Fruit fly (Drosophila melanogaster) whole organism, embryonic: ENCODE data around the gene CG7556.

Experiments used
- Abd-B ChIP-seq: fragments of 200-800 bp; sonication (Bioruptor generic); optimal IDR thresholded peaks from 2 replicates; lab custom pipeline; 2018; ENCODE audit warnings: missing biosample characterization, mild to moderate bottlenecking, missing genetic modification characterization, moderate library complexity
- CG10274 ChIP-seq: fragments of 200-800 bp; sonication (Bioruptor generic); optimal IDR thresholded peaks from 3 replicates; lab custom pipeline; 2017; ENCODE audit warnings: missing biosample characterization, mild to moderate bottlenecking, missing genetic modification characterization
- CG10321 ChIP-seq: fragments of 200-800 bp; sonication (Bioruptor generic); IDR thresholded peaks from 2 replicates; pipeline ENCODE4 v1.3.6; 2022; ENCODE audit warnings: missing biosample characterization, missing genetic modification characterization
- CG10565 ChIP-seq: fragments of 200-800 bp; sonication (Bioruptor generic); optimal IDR thresholded peaks from 3 replicates; lab custom pipeline; 2016; ENCODE audit warnings: missing biosample characterization, mild to moderate bottlenecking, missing genetic modification characterization
- CG13296 ChIP-seq: fragments of 200-800 bp; sonication (Bioruptor generic); optimal IDR thresholded peaks from 3 replicates; lab custom pipeline; 2018; ENCODE audit warnings: missing biosample characterization, mild to moderate bottlenecking, missing genetic modification characterization
- CG16813 ChIP-seq: fragments of 200-800 bp; sonication (Bioruptor generic); IDR thresholded peaks from 3 replicates; pipeline ENCODE4 v1.3.6; 2022; ENCODE audit warnings: missing biosample characterization, missing genetic modification characterization; ENCODE audit not compliant: partially characterized antibody
- CG17359 ChIP-seq: fragments of 200-800 bp; sonication (Bioruptor generic); optimal IDR thresholded peaks from 3 replicates; lab custom pipeline; 2018; ENCODE audit warnings: missing biosample characterization, mild to moderate bottlenecking, missing genetic modification characterization, moderate library complexity
- CG18262 ChIP-seq: fragments of 200-800 bp; optimal IDR thresholded peaks from 3 replicates; lab custom pipeline; 2019; ENCODE audit warnings: missing biosample characterization, mild to moderate bottlenecking, missing genetic modification characterization, moderate library complexity
- CG18619 ChIP-seq: fragments of 200-800 bp; sonication (Bioruptor generic); optimal IDR thresholded peaks from 3 replicates; lab custom pipeline; 2017; ENCODE audit warnings: missing biosample characterization, mild to moderate bottlenecking, missing genetic modification characterization
- CG2199 ChIP-seq: fragments of 200-800 bp; sonication (Bioruptor generic); IDR thresholded peaks from 3 replicates; pipeline ENCODE4 v1.3.6; 2022; ENCODE audit warnings: missing biosample characterization, missing genetic modification characterization
- CG32772 ChIP-seq: fragments of 200-800 bp; sonication (Bioruptor generic); IDR thresholded peaks from 2 replicates; pipeline ENCODE4 v1.3.6; 2022; ENCODE audit warnings: missing biosample characterization, missing genetic modification characterization
- CG4360 ChIP-seq: fragments of 200-800 bp; sonication (Bioruptor generic); IDR thresholded peaks from 2 replicates; pipeline ENCODE4 v1.3.6; 2022; ENCODE audit warnings: missing biosample characterization, missing genetic modification characterization
- CG4424 ChIP-seq: fragments of 200-800 bp; sonication (Bioruptor generic); optimal IDR thresholded peaks from 3 replicates; lab custom pipeline; 2016; ENCODE audit warnings: missing biosample characterization, missing genetic modification characterization
- CG6654 ChIP-seq: fragments of 200-800 bp; sonication (Bioruptor generic); optimal IDR thresholded peaks from 2 replicates; lab custom pipeline; 2017; ENCODE audit warnings: missing biosample characterization, mild to moderate bottlenecking, missing genetic modification characterization
- CG7987 ChIP-seq: fragments of 200-800 bp; sonication (Bioruptor generic); optimal IDR thresholded peaks from 2 replicates; lab custom pipeline; 2018; ENCODE audit warnings: missing biosample characterization, mild to moderate bottlenecking, missing genetic modification characterization, moderate library complexity
- CG9609 ChIP-seq: fragments of 200-800 bp; sonication (Bioruptor generic); optimal IDR thresholded peaks from 3 replicates; lab custom pipeline; 2016; ENCODE audit warnings: missing biosample characterization, missing genetic modification characterization
- CTCF ChIP-seq: fragments of 200-800 bp; sonication (Bioruptor generic); optimal IDR thresholded peaks from 2 replicates; lab custom pipeline; 2017; ENCODE audit warnings: missing biosample characterization, mild to moderate bottlenecking, missing genetic modification characterization, moderate library complexity
- D19B ChIP-seq: fragments of 200-800 bp; sonication (Bioruptor generic); optimal IDR thresholded peaks from 2 replicates; lab custom pipeline; 2017; ENCODE audit warnings: missing biosample characterization, mild to moderate bottlenecking, missing genetic modification characterization
- Dp ChIP-seq: fragments of 200-800 bp; sonication (Bioruptor generic); optimal IDR thresholded peaks from 2 replicates; lab custom pipeline; 2018; ENCODE audit warnings: missing biosample characterization, mild to moderate bottlenecking, missing genetic modification characterization, moderate library complexity
- E2f2 ChIP-seq: fragments of 200-800 bp; sonication (Bioruptor generic); IDR thresholded peaks from 2 replicates; pipeline ENCODE4 v1.3.6; 2022; ENCODE audit warnings: missing biosample characterization, missing genetic modification characterization
- Ets97D ChIP-seq: fragments of 200-800 bp; sonication (Bioruptor generic); optimal IDR thresholded peaks from 3 replicates; lab custom pipeline; 2016; ENCODE audit warnings: missing biosample characterization, missing genetic modification characterization
- H15 ChIP-seq: fragments of 200-800 bp; sonication (Bioruptor generic); IDR thresholded peaks from 3 replicates; pipeline ENCODE4 v1.3.6; 2022; ENCODE audit warnings: missing biosample characterization, missing genetic modification characterization
- HLH3B ChIP-seq: fragments of 200-800 bp; sonication (Bioruptor generic); IDR thresholded peaks from 2 replicates; pipeline ENCODE4 v1.3.6; 2022; ENCODE audit warnings: missing biosample characterization, missing genetic modification characterization
- MBD-R2 ChIP-seq: fragments of 200-800 bp; sonication (Bioruptor generic); IDR thresholded peaks from 2 replicates; pipeline ENCODE4 v1.3.6; 2022; ENCODE audit warnings: missing biosample characterization, missing genetic modification characterization
- MESR4 ChIP-seq: fragments of 200-800 bp; sonication (Bioruptor generic); optimal IDR thresholded peaks from 2 replicates; lab custom pipeline; 2018; ENCODE audit warnings: missing biosample characterization, mild to moderate bottlenecking, missing genetic modification characterization, moderate library complexity
- Med ChIP-seq: fragments of 200-800 bp; sonication (Bioruptor generic); peaks from one replicate; lab custom pipeline; 2016; ENCODE audit warnings: missing biosample characterization, missing genetic modification characterization, mild to moderate bottlenecking, inconsistent platforms, moderate library complexity
- Meics ChIP-seq: fragments of 200-800 bp; sonication (Bioruptor generic); optimal IDR thresholded peaks from 2 replicates; lab custom pipeline; 2017; ENCODE audit warnings: missing biosample characterization, mild to moderate bottlenecking, missing genetic modification characterization
- Pdp1 ChIP-seq, 2 experiments: fragments of 200-800 bp; sonication (Bioruptor generic); optimal IDR thresholded peaks; 3 replicates each; lab custom pipeline; 2016; ENCODE audit warnings: missing biosample characterization in 2 of 2, missing genetic modification characterization in 2 of 2, mild to moderate bottlenecking in 1 of 2, moderate library complexity in 1 of 2
- Sox102F ChIP-seq: fragments of 200-800 bp; sonication (Bioruptor generic); optimal IDR thresholded peaks from 2 replicates; lab custom pipeline; 2018; ENCODE audit warnings: missing biosample characterization, mild to moderate bottlenecking, missing genetic modification characterization, moderate library complexity
- Xbp1 ChIP-seq: fragments of 200-800 bp; sonication (Bioruptor generic); optimal IDR thresholded peaks from 3 replicates; lab custom pipeline; 2016; ENCODE audit warnings: missing biosample characterization, mild to moderate bottlenecking, missing genetic modification characterization
- bowl ChIP-seq: fragments of 200-800 bp; sonication (Bioruptor generic); IDR thresholded peaks from 2 replicates; pipeline ENCODE4 v1.3.6; 2022; ENCODE audit warnings: missing biosample characterization, missing genetic modification characterization
- chinmo ChIP-seq: fragments of 200-800 bp; sonication (Bioruptor generic); IDR thresholded peaks from 4 replicates; pipeline ENCODE4 v1.3.6; 2022; ENCODE audit warnings: missing biosample characterization, missing genetic modification characterization; ENCODE audit not compliant: partially characterized antibody
- chn ChIP-seq: fragments of 200-800 bp; sonication (Bioruptor generic); optimal IDR thresholded peaks from 2 replicates; lab custom pipeline; 2016; ENCODE audit warnings: missing biosample characterization, missing genetic modification characterization
- crc ChIP-seq: fragments of 200-800 bp; sonication (Bioruptor generic); optimal IDR thresholded peaks from 2 replicates; lab custom pipeline; 2016; ENCODE audit warnings: missing biosample characterization, missing genetic modification characterization
- fd3F ChIP-seq: fragments of 200-800 bp; sonication (Bioruptor generic); optimal IDR thresholded peaks from 2 replicates; lab custom pipeline; 2018; ENCODE audit warnings: missing biosample characterization, mild to moderate bottlenecking, missing genetic modification characterization, moderate library complexity
- gce ChIP-seq: fragments of 200-800 bp; sonication (Bioruptor generic); IDR thresholded peaks from 3 replicates; pipeline ENCODE4 v1.3.6; 2022; ENCODE audit warnings: missing biosample characterization, missing genetic modification characterization
- grn ChIP-seq: fragments of 200-800 bp; sonication (Bioruptor generic); optimal IDR thresholded peaks from 3 replicates; lab custom pipeline; 2017; ENCODE audit warnings: missing biosample characterization, missing genetic modification characterization
- knrl ChIP-seq: fragments of 200-800 bp; sonication (Bioruptor generic); IDR thresholded peaks from 3 replicates; pipeline ENCODE4 v1.3.6; 2022; ENCODE audit warnings: missing biosample characterization, missing genetic modification characterization; ENCODE audit not compliant: partially characterized antibody
- mld ChIP-seq: fragments of 200-800 bp; sonication (Bioruptor generic); IDR thresholded peaks from 3 replicates; pipeline ENCODE4 v1.3.6; 2022; ENCODE audit warnings: missing biosample characterization, missing genetic modification characterization; ENCODE audit not compliant: partially characterized antibody
- nerfin-1 ChIP-seq: fragments of 200-800 bp; sonication (Bioruptor generic); optimal IDR thresholded peaks from 3 replicates; lab custom pipeline; 2019; ENCODE audit warnings: missing biosample characterization, mild to moderate bottlenecking, missing genetic modification characterization, moderate library complexity
- nmo ChIP-seq: fragments of 200-800 bp; sonication (Bioruptor generic); optimal IDR thresholded peaks from 2 replicates; lab custom pipeline; 2018; ENCODE audit warnings: missing biosample characterization, mild to moderate bottlenecking, missing genetic modification characterization, moderate library complexity
- phol ChIP-seq: fragments of 200-800 bp; sonication (Bioruptor generic); optimal IDR thresholded peaks from 3 replicates; lab custom pipeline; 2018; ENCODE audit warnings: missing biosample characterization, mild to moderate bottlenecking, missing genetic modification characterization, moderate library complexity
- pum ChIP-seq: fragments of 200-800 bp; sonication (Bioruptor generic); optimal IDR thresholded peaks from 2 replicates; lab custom pipeline; 2016; ENCODE audit warnings: missing biosample characterization, missing genetic modification characterization
- pzg ChIP-seq: fragments of 200-800 bp; sonication (Bioruptor generic); optimal IDR thresholded peaks from 3 replicates; lab custom pipeline; 2018; ENCODE audit warnings: missing biosample characterization, mild to moderate bottlenecking, missing genetic modification characterization, moderate library complexity
- rib ChIP-seq: fragments of 200-800 bp; sonication (Bioruptor generic); IDR thresholded peaks from 2 replicates; pipeline ENCODE4 v1.3.6; 2022; ENCODE audit warnings: missing biosample characterization, missing genetic modification characterization
- sens ChIP-seq: fragments of 200-800 bp; sonication (Bioruptor generic); peaks from one replicate; lab custom pipeline; 2016; ENCODE audit warnings: missing biosample characterization, missing genetic modification characterization
- sens-2 ChIP-seq: fragments of 200-800 bp; sonication (Bioruptor generic); IDR thresholded peaks from 2 replicates; pipeline ENCODE4 v1.3.6; 2022; ENCODE audit warnings: missing biosample characterization, missing genetic modification characterization
- sqz ChIP-seq: fragments of 200-800 bp; sonication (Bioruptor generic); optimal IDR thresholded peaks from 3 replicates; lab custom pipeline; 2018; ENCODE audit warnings: missing biosample characterization, mild to moderate bottlenecking, missing genetic modification characterization
- stwl ChIP-seq: fragments of 200-800 bp; sonication (Bioruptor generic); optimal IDR thresholded peaks from 3 replicates; lab custom pipeline; 2018; ENCODE audit warnings: missing biosample characterization, mild to moderate bottlenecking, missing genetic modification characterization, moderate library complexity
- vvl ChIP-seq: fragments of 200-800 bp; sonication (Bioruptor generic); IDR thresholded peaks from 2 replicates; pipeline ENCODE4 v1.3.6; 2022; ENCODE audit warnings: missing biosample characterization, missing genetic modification characterization
- zen ChIP-seq: fragments of 200-800 bp; sonication (Bioruptor generic); optimal IDR thresholded peaks from 3 replicates; lab custom pipeline; 2018; ENCODE audit warnings: missing biosample characterization, mild to moderate bottlenecking, missing genetic modification characterization, moderate library complexity

Gene CG7556

DNA sequence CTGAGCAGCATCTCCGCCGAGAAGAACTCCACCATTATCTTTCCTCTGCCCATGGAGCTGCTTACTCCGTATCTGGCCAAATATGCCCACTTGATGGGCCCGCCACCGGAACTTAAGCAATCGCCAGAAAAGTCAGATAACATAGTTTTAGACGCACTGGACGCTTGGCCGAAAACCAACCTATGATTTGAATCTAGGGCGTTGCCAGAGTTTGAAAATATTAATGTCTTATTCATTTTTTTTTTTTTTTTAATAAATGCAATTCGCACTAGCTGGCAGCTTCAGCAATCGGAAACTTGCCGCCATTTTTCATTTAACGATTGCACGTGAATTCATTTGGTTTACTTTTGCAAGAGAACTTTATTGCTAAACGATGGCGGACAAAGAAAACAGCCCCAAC lies 10.3 kb upstream of the CG7556 start, which contains the start of gene HP1D3csd:
Gene HP1D3csd (plus strand): TSS at position 312 of the 400 bp plus-strand sequence.
- TF ChIP-seq CG6654 (peak; percentile 98), phol (tag; lab: Kevin White, UChicago) (peak; percentile 84), pzg (GFP tag; lab: Kevin White, UChicago) (peak; percentile 9), Dp (GFP tag; lab: Kevin White, UChicago) (peak; percentile 13), mld (GFP tag; lab: Robert Waterston, UW) (0 out of 3 replicates have a peak, but pooled peaks have one; percentile 27), CG10274 (GFP tag; lab: Kevin White, UChicago) (no peak), Pdp1 (GFP tag; optimal IDR thresholded peaks at IDR 0.05; lab: Kevin White, UChicago) (peak in 1 of 2 experiments; percentile 38), Abd-B (peak; percentile 33), CTCF (GFP tag; lab: Kevin White, UChicago) (peak; percentile 25), chinmo (GFP tag; lab: Robert Waterston, UW) (0 out of 4 replicates have a peak, but pooled peaks have one; percentile 47), MBD-R2 (GFP tag; lab: Robert Waterston, UW) (0 out of 2 replicates have a peak, but pooled peaks have one; percentile 14), pum (GFP tag; lab: Kevin White, UChicago) (no peak), Med (GFP tag; lab: Kevin White, UChicago) (peak; percentile 52), nmo (GFP tag; lab: Kevin White, UChicago) (peak; percentile 3), E2f2 (peak; percentile 72), sens (GFP tag; lab: Kevin White, UChicago) (peak; percentile 61), stwl (tag; lab: Kevin White, UChicago) (peak; percentile 29), CG32772 (peak; percentile 73), knrl (GFP tag; lab: Robert Waterston, UW) (0 out of 3 replicates have a peak, but pooled peaks have one; percentile 9), fd3F (GFP tag; lab: Kevin White, UChicago) (no peak), sens-2 (GFP tag; lab: Robert Waterston, UW) (no peak), sqz (GFP tag; lab: Kevin White, UChicago) (peak; percentile 39), zen (tag; lab: Kevin White, UChicago) (peak; percentile 5), grn (peak; percentile 12), CG2199 (GFP tag; lab: Robert Waterston, UW) (no peak), CG9609 (no peak), CG17359 (tag; lab: Kevin White, UChicago) (peak; percentile 94), vvl (GFP tag; lab: Robert Waterston, UW) (peak; percentile 65; the same call in 1 of the 2 replicates), Ets97D (GFP tag; lab: Kevin White, UChicago) (peak; percentile 79)

DNA sequence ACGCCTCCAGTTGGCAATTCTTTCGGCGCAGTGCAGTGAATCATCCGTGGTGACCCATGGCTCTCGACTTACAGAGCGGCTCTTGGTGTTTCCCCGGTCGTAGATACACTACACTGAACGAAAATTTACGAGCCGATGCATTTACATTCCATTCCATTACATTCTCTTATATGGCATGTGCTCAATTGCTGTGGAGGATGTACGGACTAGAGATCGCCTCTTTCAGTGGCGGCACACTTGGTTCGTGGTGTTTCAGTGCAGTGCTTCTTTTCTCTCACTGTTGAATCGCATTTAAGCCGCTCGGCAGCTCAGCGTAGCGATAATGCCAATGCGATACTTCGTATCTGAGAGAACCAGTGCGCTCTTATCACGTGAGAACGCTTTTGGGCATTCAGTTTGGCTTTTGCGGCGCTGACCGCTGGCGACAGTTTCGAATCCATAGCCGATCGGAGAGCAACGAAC lies 8.0 kb upstream of the CG7556 start, which contains the start of gene Mec2:
Gene Mec2 (plus strand): TSS at position 412 of the 462 bp plus-strand sequence.
- peak; percentile 73 for TF ChIP-seq Sox102F (GFP tag; lab: Kevin White, UChicago)
- no peak for TF ChIP-seq crc (GFP tag; lab: Kevin White, UChicago)
- no peak for TF ChIP-seq D19B (GFP tag; lab: Kevin White, UChicago)
- TF ChIP-seq Ets97D (GFP tag; lab: Kevin White, UChicago) = no peak
- TF ChIP-seq CG10321 (GFP tag; lab: Robert Waterston, UW) = no peak
- peak; percentile 68 for TF ChIP-seq Xbp1 (GFP tag; lab: Kevin White, UChicago)
- no peak for TF ChIP-seq nerfin-1 (tag; lab: Kevin White, UChicago)
- no peak for TF ChIP-seq CG7987 (GFP tag; lab: Kevin White, UChicago)
- 0 out of 2 replicates have a peak, but pooled peaks have one; percentile 14 for TF ChIP-seq bowl (GFP tag; lab: Robert Waterston, UW)
- TF ChIP-seq CG16813 (GFP tag; lab: Robert Waterston, UW) = no peak
- peak; percentile 49 for TF ChIP-seq chn
- TF ChIP-seq CG4360 (GFP tag; lab: Robert Waterston, UW) = no peak
- no peak for TF ChIP-seq rib (GFP tag; lab: Robert Waterston, UW)
- no peak for TF ChIP-seq gce (GFP tag; lab: Robert Waterston, UW)
- no peak for TF ChIP-seq CG4424 (GFP tag; lab: Kevin White, UChicago)
- TF ChIP-seq Meics (GFP tag; lab: Kevin White, UChicago) = peak; percentile 23
- peak; percentile 30 for TF ChIP-seq CG18619
- peak; percentile 33 for TF ChIP-seq CG18262 (tag; lab: Kevin White, UChicago)
- TF ChIP-seq MESR4 (GFP tag; lab: Kevin White, UChicago) = no peak
- no peak for TF ChIP-seq CG13296
- peak; percentile 62 for TF ChIP-seq HLH3B (GFP tag; lab: Robert Waterston, UW)
- TF ChIP-seq CG10565 (GFP tag; lab: Kevin White, UChicago) = no peak
- TF ChIP-seq H15 = no peak
